Worm (Caenorhabditis elegans) whole organism, young adult: ENCODE results near the gene ric-8.
"Not testable (repeated sequence)": the region's sequence is repeated elsewhere in the genome, so short reads cannot be mapped to it uniquely, and the experiment has no call there.

Source experiments
- egrh-3 ChIP-seq: fragments of 200-800 bp; sonication (Bioruptor generic); IDR thresholded peaks from 2 replicates; pipeline ENCODE4 v1.3.6; 2022; ENCODE audit warnings: missing genetic modification reagents, missing genetic modification characterization, missing compliant biosample characterization
- hsf-1 ChIP-seq: fragments of 200-800 bp; sonication (Bioruptor generic); IDR thresholded peaks from 2 replicates; pipeline ENCODE4 v1.3.6; 2022; ENCODE audit warnings: missing genetic modification reagents, missing genetic modification characterization, missing compliant biosample characterization
- mxl-1 ChIP-seq: sonication (generic microtip); optimal IDR thresholded peaks from 2 replicates; lab custom pipeline; 2016; ENCODE audit warnings: missing genetic modification characterization, missing compliant biosample characterization
- rpc-1 ChIP-seq, 2 experiments: fragments of 150-350 bp in 1 of 2; sonication (generic microtip) in 1 of 2; optimal IDR thresholded peaks; 2 replicates each; lab custom pipeline; 2014 to 2018; ENCODE audit warnings: missing biosample characterization in 1 of 2, missing genetic modification characterization in 1 of 2, missing genetic modification reagents in 1 of 2, missing genotype in 1 of 2
- snpc-1.1 ChIP-seq: sonication (generic microtip); optimal IDR thresholded peaks from 2 replicates; lab custom pipeline; 2017; ENCODE audit warnings: missing genetic modification characterization, mild to moderate bottlenecking, missing compliant biosample characterization, antibody characterized with exemption, moderate library complexity, missing genotype, missing genetic modification reagents; ENCODE audit not compliant: insufficient read depth
- ztf-3 ChIP-seq: fragments of 200-800 bp; sonication (Bioruptor generic); optimal IDR thresholded peaks from 2 replicates; lab custom pipeline; 2018; ENCODE audit warnings: mild to moderate bottlenecking, missing genetic modification characterization, missing compliant biosample characterization

Gene ric-8

DNA sequence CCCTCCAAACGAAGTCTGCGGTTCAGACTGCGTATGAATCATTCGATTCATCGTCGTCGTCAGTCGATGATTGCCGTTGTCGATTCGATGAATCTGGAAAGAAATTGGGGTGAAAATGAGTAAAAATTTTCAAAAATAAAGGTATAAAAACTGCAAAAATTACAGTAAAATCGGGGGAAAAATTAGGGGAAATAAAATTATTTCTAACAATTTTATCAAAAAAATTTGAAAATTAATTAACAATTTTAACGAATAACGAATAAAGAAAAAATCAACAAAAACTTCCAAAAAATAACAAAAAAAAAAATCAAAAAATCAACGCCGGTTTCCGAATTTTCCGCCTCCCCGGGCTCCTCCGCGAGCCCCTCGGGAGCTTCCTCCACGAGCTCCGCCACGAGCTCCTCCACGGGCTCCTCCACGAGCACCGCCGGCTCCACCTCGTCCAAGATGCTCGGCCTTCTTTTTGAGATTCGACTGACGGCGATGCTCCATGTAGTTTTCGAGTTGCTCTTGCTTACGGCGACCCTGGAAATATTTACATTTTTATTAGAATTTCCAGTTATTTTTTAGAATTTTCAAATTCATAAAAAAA lies 46.0 kb downstream of the ric-8 start, which contains the start of gene egrh-3:
Gene egrh-3 (minus strand): TSS at position 51 of the 592 bp plus-strand sequence.
- TF ChIP-seq snpc-1.1 (tag; lab: Kevin White, UChicago) = no peak
- no peak for TF ChIP-seq mxl-1 (tag; lab: Kevin White, UChicago)
- TF ChIP-seq ztf-3 (GFP tag; lab: Kevin White, UChicago) = no peak
- TF ChIP-seq egrh-3 = peak; percentile 94

DNA sequence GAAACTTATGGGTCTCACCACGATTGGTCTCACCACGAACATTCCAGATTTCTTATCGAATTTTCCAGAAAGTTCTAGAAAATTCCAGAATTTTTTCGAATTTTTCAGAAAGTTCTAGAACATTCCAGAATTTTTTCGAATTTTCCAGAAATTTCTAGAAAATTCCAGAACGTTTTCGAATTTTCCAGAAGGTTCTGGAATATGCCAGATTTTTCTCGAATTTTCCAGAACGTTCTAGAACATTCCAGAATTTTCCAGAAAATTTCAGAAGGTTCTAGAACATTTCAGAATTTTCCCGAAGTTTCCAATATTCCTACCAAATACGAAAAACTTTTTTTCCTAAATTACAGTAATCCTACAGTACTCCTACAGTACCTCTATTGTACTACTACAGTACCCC lies 52.1 kb downstream of the ric-8 start:
- TF ChIP-seq hsf-1 (GFP tag; lab: Robert Waterston, UW) = peak; percentile 96
- peak; percentile 10 for TF ChIP-seq rpc-1 (optimal IDR thresholded peaks at IDR 0.05; lab: Kevin White, UChicago)
- TF ChIP-seq rpc-1 (tag; optimal IDR thresholded peaks at IDR 0.05; lab: Kevin White, UChicago) = not testable (repeated sequence)
